Worm (Caenorhabditis elegans) whole organism, young adult: ENCODE data around the gene C03B1.1.

ENCODE experiments used
- C06A6.2 ChIP-seq: fragments of 200-800 bp; sonication (Bioruptor generic); conservative IDR thresholded peaks from 2 replicates; pipeline ENCODE4 v1.3.6; 2022; ENCODE audit warnings: missing genetic modification characterization, missing compliant biosample characterization
- attf-3 ChIP-seq: fragments of 200-800 bp; sonication (Bioruptor generic); conservative IDR thresholded peaks from 2 replicates; pipeline ENCODE4 v1.3.6; 2022; ENCODE audit warnings: missing genetic modification reagents, missing genetic modification characterization, missing compliant biosample characterization
- bed-2 ChIP-seq: fragments of 200-800 bp; sonication (Bioruptor generic); IDR thresholded peaks from 2 replicates; pipeline ENCODE4 v1.3.6; 2022; ENCODE audit warnings: missing genetic modification reagents, missing genetic modification characterization, missing compliant biosample characterization
- dpl-1 ChIP-seq: fragments of 150-350 bp; optimal IDR thresholded peaks from 2 replicates; lab custom pipeline; 2014; ENCODE audit warnings: missing biosample characterization, missing genetic modification reagents, missing genetic modification characterization
- lin-26 ChIP-seq: fragments of 200-800 bp; sonication (Bioruptor generic); IDR thresholded peaks from 2 replicates; pipeline ENCODE4 v1.3.6; 2022; ENCODE audit warnings: missing genetic modification reagents, missing genetic modification characterization, missing compliant biosample characterization
- lsy-27 ChIP-seq: sonication (generic microtip); optimal IDR thresholded peaks from 2 replicates; lab custom pipeline; 2017; ENCODE audit warnings: missing genetic modification characterization, mild to moderate bottlenecking, missing compliant biosample characterization, antibody characterized with exemption, missing genotype, borderline replicate concordance; ENCODE audit not compliant: insufficient read depth
- madf-8 ChIP-seq: fragments of 200-800 bp; sonication (Bioruptor generic); conservative IDR thresholded peaks from 2 replicates; pipeline ENCODE4 v1.3.6; 2022; ENCODE audit warnings: missing genetic modification reagents, missing genetic modification characterization, missing compliant biosample characterization
- unc-62 ChIP-seq: fragments of 150-350 bp; optimal IDR thresholded peaks from 2 replicates; lab custom pipeline; 2014; ENCODE audit warnings: missing biosample characterization, missing genetic modification reagents, missing genetic modification characterization

DNA sequence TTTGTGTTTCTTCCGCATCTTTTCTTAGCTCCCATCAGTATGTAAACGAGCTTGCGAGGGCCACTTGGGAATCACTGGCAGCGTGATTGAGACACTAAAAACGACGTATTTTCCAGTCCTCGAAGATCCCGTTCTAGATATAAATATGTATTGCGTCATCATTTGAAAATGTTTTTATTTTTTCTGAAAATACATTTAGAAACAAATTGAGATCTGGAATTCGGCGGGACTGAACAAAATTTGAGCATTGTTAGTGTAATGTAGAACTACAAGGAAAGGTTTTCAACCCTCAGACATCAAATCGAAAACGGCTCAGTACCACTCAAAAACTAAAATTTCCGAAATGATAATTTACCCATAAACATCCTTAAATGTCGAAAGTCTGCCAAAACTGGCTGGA is 39.0 kb downstream of the C03B1.1 start:
- TF ChIP-seq madf-8 (GFP tag; lab: Robert Waterston, UW), result no peak
- no peak for TF ChIP-seq bed-2 (GFP tag; lab: Robert Waterston, UW)
- TF ChIP-seq unc-62, result no peak
- no peak for TF ChIP-seq dpl-1 (GFP tag; lab: Kevin White, UChicago)
- no peak for TF ChIP-seq C06A6.2
- TF ChIP-seq attf-3 (GFP tag; lab: Robert Waterston, UW), result no peak
- TF ChIP-seq lin-26 (GFP tag; lab: Robert Waterston, UW), result no peak
- TF ChIP-seq lsy-27 (tag; lab: Kevin White, UChicago), result no peak
